Worm (Caenorhabditis elegans): ENCODE results near the gene rsef-1.

DNA sequence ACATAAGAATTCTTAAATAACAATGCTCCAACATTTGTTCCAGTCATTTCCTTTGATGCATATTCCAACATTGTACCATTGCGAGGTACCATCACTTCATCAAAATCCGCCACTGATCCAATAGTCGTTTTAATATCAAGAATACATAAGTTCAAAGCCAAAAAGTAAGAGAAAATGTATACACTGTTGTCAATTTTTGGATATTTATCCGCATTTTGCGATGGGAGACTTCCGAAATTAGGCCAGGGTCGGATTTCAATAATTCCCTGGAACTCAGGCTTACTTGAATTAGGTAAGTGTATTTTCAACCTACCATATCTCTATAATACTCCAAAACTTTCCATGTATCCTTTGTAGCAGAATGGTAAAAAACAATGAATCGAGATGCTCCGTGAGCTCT is 25.0 kb downstream of the rsef-1 start, which contains the start of gene M02F4.2:
- TF ChIP-seq peb-1 (tag; optimal IDR thresholded peaks at IDR 0.05): no peak
- TF ChIP-seq nhr-6 (tag; optimal IDR thresholded peaks at IDR 0.05): no peak
- no peak for TF ChIP-seq nhr-25 (tag; optimal IDR thresholded peaks at IDR 0.05)
- TF ChIP-seq lsy-2 (tag; optimal IDR thresholded peaks at IDR 0.05): no peak
- no peak for TF ChIP-seq nhr-12 (tag; optimal IDR thresholded peaks at IDR 0.05)
- TF ChIP-seq F13H6.1 (tag; optimal IDR thresholded peaks at IDR 0.05): no peak
- TF ChIP-seq unc-39 (tag; optimal IDR thresholded peaks at IDR 0.05): no peak
- TF ChIP-seq fos-1 (tag; optimal IDR thresholded peaks at IDR 0.05): no peak
- TF ChIP-seq nhr-77 (tag; optimal IDR thresholded peaks at IDR 0.05): no peak
- no peak for TF ChIP-seq egl-27 (tag; optimal IDR thresholded peaks at IDR 0.05)
- TF ChIP-seq nhr-237 (tag; optimal IDR thresholded peaks at IDR 0.05): no peak
